Worm (Caenorhabditis elegans): ENCODE data around the gene epg-5.

ce11 chrII:6597507-6597906, 11.7 kb downstream of the epg-5 start:
- no peak for TF ChIP-seq nfya-1 (tag; optimal IDR thresholded peaks at IDR 0.05; ENCODE audit: insufficient read depth)
- TF ChIP-seq nhr-76 (tag; optimal IDR thresholded peaks at IDR 0.05), result no peak
